Worm (Caenorhabditis elegans): ENCODE measurements around the gene twk-40.

DNA sequence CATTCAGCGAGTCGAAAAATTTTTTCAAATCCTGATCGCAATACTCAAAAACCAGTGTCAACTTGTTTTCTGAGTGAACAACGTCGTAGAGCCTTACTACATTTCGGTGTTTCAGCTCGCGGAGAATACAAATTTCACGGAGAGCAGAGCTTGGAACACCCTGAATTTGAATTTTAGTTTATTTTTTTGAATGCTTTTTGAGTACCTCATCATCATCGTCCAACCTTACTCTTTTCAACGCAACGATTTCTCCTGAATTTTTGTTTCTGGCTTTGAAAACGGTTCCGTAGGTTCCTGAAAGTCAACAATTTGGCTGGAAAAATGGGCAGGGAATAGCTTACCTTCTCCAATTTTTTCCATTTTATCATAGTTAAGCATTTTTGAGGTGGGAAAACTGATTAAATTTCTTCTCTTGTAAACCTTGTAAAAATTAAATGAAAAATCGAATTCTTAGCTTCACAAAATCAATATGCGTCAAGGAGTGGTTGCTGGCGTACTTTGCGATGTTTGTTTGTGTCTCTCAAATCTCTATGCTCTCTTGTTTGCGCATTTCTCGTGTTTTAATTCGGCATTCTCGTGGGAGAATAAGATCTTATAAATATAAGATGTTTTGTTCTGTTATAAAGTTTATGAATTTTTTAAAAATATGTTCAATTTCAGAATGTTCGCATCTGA, 26.2 kb downstream of the twk-40 start, which contains the start of gene cdk-5:
- no peak for TF ChIP-seq dao-5 (tag; optimal IDR thresholded peaks at IDR 0.05)
- TF ChIP-seq W03F9.2 (tag; optimal IDR thresholded peaks at IDR 0.05) = peak; percentile 87
